Fruit fly (Drosophila melanogaster) whole organism, prepupa: ENCODE results near the gene CG46396.

Source experiments
- CG11902 ChIP-seq: fragments of 200-800 bp; sonication (Bioruptor generic); optimal IDR thresholded peaks from 3 replicates; lab custom pipeline; 2016; ENCODE audit warnings: missing biosample characterization, missing genetic modification characterization
- CG4318 ChIP-seq: fragments of 200-800 bp; sonication (Bioruptor generic); optimal IDR thresholded peaks from 3 replicates; lab custom pipeline; 2017; ENCODE audit warnings: missing biosample characterization, mild to moderate bottlenecking, missing genetic modification characterization
- CG6163 ChIP-seq: fragments of 200-800 bp; sonication (Bioruptor generic); IDR thresholded peaks from 3 replicates; pipeline ENCODE4 v1.3.6; 2022; ENCODE audit warnings: missing biosample characterization, missing genetic modification characterization
- CG6808 ChIP-seq: fragments of 200-800 bp; sonication (Bioruptor generic); optimal IDR thresholded peaks from 3 replicates; lab custom pipeline; 2017; ENCODE audit warnings: missing biosample characterization, missing genetic modification characterization, mild to moderate bottlenecking, moderate library complexity, missing genetic modification reagents
- CG6854 ChIP-seq: fragments of 200-800 bp; sonication (Bioruptor generic); optimal IDR thresholded peaks from 2 replicates; lab custom pipeline; 2017; ENCODE audit warnings: missing biosample characterization, mild to moderate bottlenecking, missing genetic modification characterization
- CG8119 ChIP-seq: fragments of 200-800 bp; sonication (Bioruptor generic); IDR thresholded peaks from 3 replicates; pipeline ENCODE4 v1.3.6; 2022; ENCODE audit warnings: missing biosample characterization, missing genetic modification characterization
- Eip75B ChIP-seq: fragments of 200-800 bp; sonication (Bioruptor generic); optimal IDR thresholded peaks from 3 replicates; lab custom pipeline; 2016; ENCODE audit warnings: missing biosample characterization, missing genetic modification characterization
- Hr4 ChIP-seq: fragments of 200-800 bp; sonication (Bioruptor generic); optimal IDR thresholded peaks from 3 replicates; lab custom pipeline; 2016; ENCODE audit warnings: missing biosample characterization, missing genetic modification characterization
- acj6 ChIP-seq: fragments of 200-800 bp; sonication (Bioruptor generic); optimal IDR thresholded peaks from 3 replicates; lab custom pipeline; 2016; ENCODE audit warnings: missing biosample characterization, missing genetic modification characterization

dm6 chr3R:6337397-6337796 lies 33.6 kb downstream of the CG46396 start:
- TF ChIP-seq CG6808, result no peak
- TF ChIP-seq acj6, result no peak
- no peak for TF ChIP-seq CG8119
- no peak for TF ChIP-seq CG6854 (GFP tag; lab: Kevin White, UChicago)
- no peak for TF ChIP-seq CG4318
- no peak for TF ChIP-seq Eip75B (GFP tag; lab: Kevin White, UChicago)
- no peak for TF ChIP-seq CG6163 (GFP tag; lab: Robert Waterston, UW)
- TF ChIP-seq Hr4 (GFP tag; lab: Kevin White, UChicago), result no peak
- no peak for TF ChIP-seq CG11902 (GFP tag; lab: Kevin White, UChicago)
